Fruit fly (Drosophila melanogaster) whole organism, embryonic: ENCODE results near the gene Cp110.

Experiments used
- Abd-B ChIP-seq: fragments of 200-800 bp; sonication (Bioruptor generic); optimal IDR thresholded peaks from 2 replicates; lab custom pipeline; 2018; ENCODE audit warnings: missing biosample characterization, mild to moderate bottlenecking, missing genetic modification characterization, moderate library complexity
- Antp ChIP-seq: fragments of 200-800 bp; sonication (Bioruptor generic); optimal IDR thresholded peaks from 3 replicates; lab custom pipeline; 2016; ENCODE audit warnings: missing biosample characterization, missing genetic modification characterization
- CG10366 ChIP-seq: fragments of 200-800 bp; sonication (Bioruptor generic); IDR thresholded peaks from 2 replicates; pipeline ENCODE4 v1.3.6; 2022; ENCODE audit warnings: missing biosample characterization, missing genetic modification characterization
- CG10959 ChIP-seq: fragments of 200-800 bp; sonication (Bioruptor generic); IDR thresholded peaks from 2 replicates; pipeline ENCODE4 v1.3.6; 2022; ENCODE audit warnings: missing biosample characterization, missing genetic modification characterization
- CG12104 ChIP-seq: fragments of 200-800 bp; sonication (Bioruptor generic); optimal IDR thresholded peaks from 3 replicates; lab custom pipeline; 2016; ENCODE audit warnings: missing biosample characterization, missing genetic modification characterization
- CG12219 ChIP-seq: fragments of 200-800 bp; sonication (Bioruptor generic); optimal IDR thresholded peaks from 3 replicates; lab custom pipeline; 2018; ENCODE audit warnings: missing biosample characterization, mild to moderate bottlenecking, missing genetic modification characterization
- CG1529 ChIP-seq: fragments of 200-800 bp; sonication (Bioruptor generic); optimal IDR thresholded peaks from 3 replicates; lab custom pipeline; 2018; ENCODE audit warnings: missing biosample characterization, missing genetic modification characterization
- CG17568 ChIP-seq: fragments of 200-800 bp; sonication (Bioruptor generic); optimal IDR thresholded peaks from 2 replicates; lab custom pipeline; 2018; ENCODE audit warnings: missing biosample characterization, mild to moderate bottlenecking, missing genetic modification characterization, moderate library complexity
- CG18262 ChIP-seq: fragments of 200-800 bp; optimal IDR thresholded peaks from 3 replicates; lab custom pipeline; 2019; ENCODE audit warnings: missing biosample characterization, mild to moderate bottlenecking, missing genetic modification characterization, moderate library complexity
- CG2120 ChIP-seq: fragments of 200-800 bp; sonication (Bioruptor generic); optimal IDR thresholded peaks from 3 replicates; lab custom pipeline; 2016; ENCODE audit warnings: missing biosample characterization, missing genetic modification characterization
- CG30020 ChIP-seq: fragments of 200-800 bp; optimal IDR thresholded peaks from 2 replicates; lab custom pipeline; 2019; ENCODE audit warnings: missing biosample characterization, mild to moderate bottlenecking, missing genetic modification characterization, moderate library complexity
- CG31441 ChIP-seq: fragments of 200-800 bp; sonication (Bioruptor generic); IDR thresholded peaks from 2 replicates; pipeline ENCODE4 v1.3.6; 2022; ENCODE audit warnings: missing biosample characterization, missing genetic modification characterization
- CG32772 ChIP-seq: fragments of 200-800 bp; sonication (Bioruptor generic); IDR thresholded peaks from 2 replicates; pipeline ENCODE4 v1.3.6; 2022; ENCODE audit warnings: missing biosample characterization, missing genetic modification characterization
- CG4617 ChIP-seq: fragments of 200-800 bp; sonication (Bioruptor generic); optimal IDR thresholded peaks from 3 replicates; lab custom pipeline; 2016; ENCODE audit warnings: missing biosample characterization, missing genetic modification characterization, borderline replicate concordance
- CG4820 ChIP-seq: fragments of 200-800 bp; sonication (Bioruptor generic); optimal IDR thresholded peaks from 3 replicates; lab custom pipeline; 2016; ENCODE audit warnings: missing biosample characterization, missing genetic modification characterization
- CG8478 ChIP-seq: fragments of >200 bp; optimal IDR thresholded peaks from 2 replicates; lab custom pipeline; 2018
- D ChIP-seq, 2 experiments: fragments of 200-800 bp in 1 of 2; fragments of >200 bp in 1 of 2; sonication (Bioruptor generic) in 1 of 2; optimal IDR thresholded peaks; 2 replicates in 1 of 2; 3 replicates in 1 of 2; lab custom pipeline; 2017; ENCODE audit warnings: mild to moderate bottlenecking in 1 of 2, missing biosample characterization in 1 of 2, missing genetic modification characterization in 1 of 2, missing genetic modification reagents in 1 of 2
- E2f2 ChIP-seq: fragments of 200-800 bp; sonication (Bioruptor generic); IDR thresholded peaks from 2 replicates; pipeline ENCODE4 v1.3.6; 2022; ENCODE audit warnings: missing biosample characterization, missing genetic modification characterization
- Fer3 ChIP-seq: fragments of 200-800 bp; sonication (Bioruptor generic); optimal IDR thresholded peaks from 2 replicates; lab custom pipeline; 2018; ENCODE audit warnings: missing biosample characterization, mild to moderate bottlenecking, missing genetic modification characterization, moderate library complexity
- H2.0 ChIP-seq: fragments of 200-800 bp; sonication (Bioruptor generic); IDR thresholded peaks from 2 replicates; pipeline ENCODE4 v1.3.6; 2022; ENCODE audit warnings: missing biosample characterization, missing genetic modification characterization
- Med ChIP-seq: fragments of 200-800 bp; sonication (Bioruptor generic); peaks from one replicate; lab custom pipeline; 2016; ENCODE audit warnings: missing biosample characterization, missing genetic modification characterization, mild to moderate bottlenecking, inconsistent platforms, moderate library complexity
- Rfx ChIP-seq: fragments of 200-800 bp; sonication (Bioruptor generic); IDR thresholded peaks from 2 replicates; pipeline ENCODE4 v1.3.6; 2022; ENCODE audit warnings: missing biosample characterization, missing genetic modification characterization
- Sin3A ChIP-seq: fragments of >200 bp; optimal IDR thresholded peaks from 2 replicates; lab custom pipeline; 2018
- Spps ChIP-seq: fragments of 200-800 bp; sonication (Bioruptor generic); optimal IDR thresholded peaks from 2 replicates; lab custom pipeline; 2018; ENCODE audit warnings: missing biosample characterization, mild to moderate bottlenecking, missing genetic modification characterization
- Trl ChIP-seq, 3 experiments: fragments of >200 bp in 2 of 3; fragments of 200-800 bp in 1 of 3; sonication (Bioruptor generic) in 1 of 3; optimal IDR thresholded peaks; 2 replicates in 1 of 3; 3 replicates in 2 of 3; lab custom pipeline; 2016 to 2017; ENCODE audit warnings: missing biosample characterization in 1 of 3, missing genetic modification characterization in 1 of 3
- cad ChIP-seq: fragments of >200 bp; optimal IDR thresholded peaks from 2 replicates; lab custom pipeline; 2017; ENCODE audit warnings: missing biosample characterization, missing genetic modification characterization
- ci ChIP-seq: fragments of 200-800 bp; sonication (Bioruptor generic); IDR thresholded peaks from 3 replicates; pipeline ENCODE4 v1.3.6; 2022; ENCODE audit warnings: missing biosample characterization, missing genetic modification characterization
- da ChIP-seq: fragments of 200-800 bp; sonication (Bioruptor generic); optimal IDR thresholded peaks from 2 replicates; lab custom pipeline; 2016; ENCODE audit warnings: missing biosample characterization, missing genetic modification characterization
- danr ChIP-seq: fragments of 200-800 bp; sonication (Bioruptor generic); IDR thresholded peaks from 2 replicates; pipeline ENCODE4 v1.3.6; 2022; ENCODE audit warnings: missing biosample characterization, missing genetic modification characterization
- dmrt11E ChIP-seq: fragments of 200-800 bp; sonication (Bioruptor generic); optimal IDR thresholded peaks from 3 replicates; lab custom pipeline; 2018; ENCODE audit warnings: missing biosample characterization, mild to moderate bottlenecking, missing genetic modification characterization, moderate library complexity
- grn ChIP-seq: fragments of 200-800 bp; sonication (Bioruptor generic); optimal IDR thresholded peaks from 3 replicates; lab custom pipeline; 2017; ENCODE audit warnings: missing biosample characterization, missing genetic modification characterization
- inv ChIP-seq: fragments of 200-800 bp; sonication (Bioruptor generic); IDR thresholded peaks from 2 replicates; pipeline ENCODE4 v1.3.6; 2022; ENCODE audit warnings: missing biosample characterization, missing genetic modification characterization; ENCODE audit not compliant: partially characterized antibody
- jumu ChIP-seq: fragments of 200-800 bp; sonication (Bioruptor generic); optimal IDR thresholded peaks from 3 replicates; lab custom pipeline; 2016; ENCODE audit warnings: missing biosample characterization, missing genetic modification characterization
- ken ChIP-seq: fragments of 200-800 bp; sonication (Bioruptor generic); IDR thresholded peaks from 3 replicates; pipeline ENCODE4 v1.3.6; 2022; ENCODE audit warnings: missing biosample characterization, missing genetic modification characterization
- lab ChIP-seq: fragments of 200-800 bp; sonication (Bioruptor generic); optimal IDR thresholded peaks from 3 replicates; lab custom pipeline; 2017; ENCODE audit warnings: missing biosample characterization, missing genetic modification characterization, mild to moderate bottlenecking, moderate library complexity, missing genetic modification reagents
- lilli ChIP-seq: fragments of 200-800 bp; sonication (Bioruptor generic); optimal IDR thresholded peaks from 3 replicates; lab custom pipeline; 2016; ENCODE audit warnings: missing biosample characterization, missing genetic modification characterization
- lola ChIP-seq, 3 experiments: fragments of >200 bp in 2 of 3; fragments of 200-800 bp in 1 of 3; sonication (Bioruptor generic) in 1 of 3; optimal IDR thresholded peaks; 2 replicates each; lab custom pipeline; 2017 to 2019; ENCODE audit warnings: missing biosample characterization in 3 of 3, missing genetic modification characterization in 3 of 3, mild to moderate bottlenecking in 1 of 3, moderate library complexity in 1 of 3
- mirr ChIP-seq: fragments of 200-800 bp; sonication (Bioruptor generic); optimal IDR thresholded peaks from 3 replicates; lab custom pipeline; 2018; ENCODE audit warnings: missing biosample characterization, mild to moderate bottlenecking, missing genetic modification characterization
- pan ChIP-seq, 4 experiments: fragments of >200 bp in 3 of 4; fragments of 200-800 bp in 1 of 4; sonication (Bioruptor generic) in 1 of 4; optimal IDR thresholded peaks in 3 of 4; IDR thresholded peaks in 1 of 4; 2 replicates each; pipeline versions ENCODE4 v1.3.6 to Lab custom; 2017 to 2022; ENCODE audit warnings: missing biosample characterization in 2 of 4, missing genetic modification characterization in 2 of 4, mixed read lengths in 1 of 4
- pum ChIP-seq: fragments of 200-800 bp; sonication (Bioruptor generic); optimal IDR thresholded peaks from 2 replicates; lab custom pipeline; 2016; ENCODE audit warnings: missing biosample characterization, missing genetic modification characterization
- pzg ChIP-seq: fragments of 200-800 bp; sonication (Bioruptor generic); optimal IDR thresholded peaks from 3 replicates; lab custom pipeline; 2018; ENCODE audit warnings: missing biosample characterization, mild to moderate bottlenecking, missing genetic modification characterization, moderate library complexity
- schlank ChIP-seq: fragments of 200-800 bp; sonication (Bioruptor generic); optimal IDR thresholded peaks from 2 replicates; lab custom pipeline; 2018; ENCODE audit warnings: missing biosample characterization, mild to moderate bottlenecking, missing genetic modification characterization
- sisA ChIP-seq: fragments of 200-800 bp; sonication (Bioruptor generic); IDR thresholded peaks from 2 replicates; pipeline ENCODE4 v1.3.6; 2022; ENCODE audit warnings: missing biosample characterization, missing genetic modification characterization
- slp2 ChIP-seq: fragments of 200-800 bp; sonication (Bioruptor generic); optimal IDR thresholded peaks from 2 replicates; lab custom pipeline; 2016; ENCODE audit warnings: missing biosample characterization, missing genetic modification characterization
- tin ChIP-seq: fragments of 200-800 bp; sonication (Bioruptor generic); optimal IDR thresholded peaks from 3 replicates; lab custom pipeline; 2016; ENCODE audit warnings: missing biosample characterization, missing genetic modification characterization
- tio ChIP-seq: fragments of 200-800 bp; sonication (Bioruptor generic); optimal IDR thresholded peaks from 2 replicates; lab custom pipeline; 2017; ENCODE audit warnings: missing biosample characterization, missing genetic modification characterization, inconsistent platforms
- zen2 ChIP-seq: fragments of 200-800 bp; sonication (Bioruptor generic); IDR thresholded peaks from 3 replicates; pipeline ENCODE4 v1.3.6; 2022; ENCODE audit warnings: missing biosample characterization, missing genetic modification characterization; ENCODE audit not compliant: partially characterized antibody
- zfh1 ChIP-seq: fragments of 200-800 bp; sonication (Bioruptor generic); IDR thresholded peaks from 3 replicates; pipeline ENCODE4 v1.3.6; 2022; ENCODE audit warnings: missing biosample characterization, missing genetic modification characterization

Cp110 gene

DNA sequence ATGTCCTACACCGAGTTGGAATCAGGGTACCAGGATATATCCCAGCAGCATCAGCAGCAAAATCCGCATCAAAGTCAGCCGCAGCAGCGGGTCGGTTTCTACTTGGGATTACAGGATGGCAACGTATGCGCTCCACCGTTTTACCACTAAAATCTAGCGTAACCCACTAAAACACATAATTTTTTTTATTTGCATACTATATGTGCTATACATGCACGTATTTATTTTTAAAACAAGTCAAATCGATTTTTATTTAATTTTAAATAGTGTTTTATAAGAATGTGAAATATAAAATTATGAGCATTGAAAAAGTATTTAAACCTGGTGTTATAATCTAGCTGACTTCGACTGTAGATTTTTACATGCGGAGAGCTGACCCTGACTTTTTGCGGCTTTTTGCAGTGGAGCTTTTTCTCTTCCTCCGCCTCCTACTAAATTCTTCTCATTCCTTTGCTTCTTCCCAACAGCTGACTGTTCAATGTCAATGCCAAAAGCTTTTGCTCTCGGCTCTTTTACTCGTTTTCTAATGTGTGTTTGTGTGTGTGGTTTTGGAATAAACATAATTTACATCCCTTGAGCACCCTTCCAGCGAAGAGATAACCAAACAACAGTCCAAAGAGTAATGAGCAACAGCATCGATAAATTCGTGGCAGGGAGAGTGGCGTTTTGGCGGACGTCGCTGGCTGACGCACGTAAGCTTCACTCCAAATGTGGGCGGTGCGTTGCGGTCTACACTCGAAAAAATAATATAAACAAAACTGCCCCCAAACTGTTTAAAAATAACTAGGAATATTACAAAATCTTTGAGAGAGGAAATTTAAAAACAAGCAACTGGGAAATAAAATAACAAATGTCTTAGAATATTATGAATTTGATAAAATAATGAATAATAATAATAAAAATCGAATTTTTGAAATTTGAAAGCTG, 6.0 kb downstream of the Cp110 start (continued):
- TF ChIP-seq CG1529 (GFP tag; lab: Kevin White, UChicago) (no peak), schlank (tag; lab: Kevin White, UChicago) (no peak), da (GFP tag; lab: Kevin White, UChicago) (no peak), dmrt11E (tag; lab: Kevin White, UChicago) (no peak), Trl (optimal IDR thresholded peaks at IDR 0.05; lab: Kevin White, UChicago) (peak; percentile 21 to 77), Trl (GFP tag; optimal IDR thresholded peaks at IDR 0.05; lab: Kevin White, UChicago) (no peak), cad (no peak), zfh1 (GFP tag; lab: Robert Waterston, UW) (0 out of 3 replicates have a peak, but pooled peaks have one; percentile 5), lab (GFP tag; lab: Kevin White, UChicago) (peak; percentile 57), CG31441 (GFP tag; lab: Robert Waterston, UW) (peak; percentile 58), jumu (GFP tag; lab: Kevin White, UChicago) (no peak), lilli (peak; percentile 1), CG10366 (GFP tag; lab: Robert Waterston, UW) (peak; percentile 44), lola (GFP tag; optimal IDR thresholded peaks at IDR 0.05; lab: Kevin White, UChicago) (no peak), Spps (tag; lab: Kevin White, UChicago) (no peak), CG32772 (GFP tag; lab: Robert Waterston, UW) (peak; percentile 57; the same call in 1 of the 2 replicates), E2f2 (GFP tag; lab: Robert Waterston, UW) (peak; percentile 19; the same call in 1 of the 2 replicates), slp2 (GFP tag; lab: Kevin White, UChicago) (no peak), CG10959 (GFP tag; lab: Robert Waterston, UW) (no peak), inv (no peak), Fer3 (tag; lab: Kevin White, UChicago) (peak; percentile 30), H2.0 (GFP tag; lab: Robert Waterston, UW) (peak; percentile 61), pan (optimal IDR thresholded peaks at IDR 0.05; lab: Kevin White, UChicago) (no peak), pan (GFP tag; optimal IDR thresholded peaks at IDR 0.05 in 1 of 2, IDR thresholded peaks at IDR 0.05 in 1 of 2) (peak in 1 of 2 experiments; percentile 72), CG4820 (no peak), ken (GFP tag; lab: Robert Waterston, UW) (no peak), tin (GFP tag; lab: Kevin White, UChicago) (peak; percentile 11), pzg (GFP tag; lab: Kevin White, UChicago) (no peak), tio (GFP tag; lab: Kevin White, UChicago) (no peak), CG12104 (GFP tag; lab: Kevin White, UChicago) (peak; percentile 6), pum (GFP tag; lab: Kevin White, UChicago) (no peak), Med (peak; percentile 84), CG2120 (GFP tag; lab: Kevin White, UChicago) (peak; percentile 26), CG18262 (tag; lab: Kevin White, UChicago) (peak; percentile 46), zen2 (0 out of 3 replicates have a peak, but pooled peaks have one; percentile 14), grn (GFP tag; lab: Kevin White, UChicago) (no peak), Rfx (GFP tag; lab: Robert Waterston, UW) (peak; percentile 73), ci (0 out of 3 replicates have a peak, but pooled peaks have one; percentile 21), D (optimal IDR thresholded peaks at IDR 0.05; lab: Kevin White, UChicago) (no peak), D (GFP tag; optimal IDR thresholded peaks at IDR 0.05; lab: Kevin White, UChicago) (no peak), sisA (GFP tag; lab: Robert Waterston, UW) (peak; percentile 18; the same call in 1 of the 2 replicates), mirr (GFP tag; lab: Kevin White, UChicago) (peak; percentile 44), CG4617 (GFP tag; lab: Kevin White, UChicago) (no peak), CG8478 (lab: Kevin White, UChicago) (no peak), Antp (GFP tag; lab: Kevin White, UChicago) (no peak), CG12219 (GFP tag; lab: Kevin White, UChicago) (no peak), CG17568 (GFP tag; lab: Kevin White, UChicago) (no peak), Abd-B (GFP tag; lab: Kevin White, UChicago) (no peak), Sin3A (lab: Kevin White, UChicago) (no peak), danr (no peak), CG30020 (no peak)
